2 fruit fly cellular contexts compared by ENCODE assay signal in genomic region chr2L:3100812-3101211, dm6.
A peak's percentile ranks its signal among the peaks of the same experiment; 100 is the strongest.
TF ChIP-seq lines count a peak whose summit lies in the region.

No protein-coding gene starts in this region.

TF ChIP-seq in whole organism, embryonic, 481 proteins besides CTCF, POLR2A, EP300 and RAD21 (continued from another document and continues in another):
- TF ChIP-seq Optix (GFP tag; IDR thresholded peaks at IDR 0.05; lab: Robert Waterston, UW), result peak; percentile 55; the same call in 1 of the 3 replicates
- TF ChIP-seq bowl (GFP tag; IDR thresholded peaks at IDR 0.05; lab: Robert Waterston, UW), result no peak
- peak; percentile 45; the same call in 2 of the 3 replicates for TF ChIP-seq Aef1 (GFP tag; IDR thresholded peaks at IDR 0.05; lab: Robert Waterston, UW)
- no peak for TF ChIP-seq Abd-B (GFP tag; optimal IDR thresholded peaks at IDR 0.05; lab: Kevin White, UChicago)
- TF ChIP-seq NC2β (GFP tag; optimal IDR thresholded peaks at IDR 0.05; lab: Kevin White, UChicago), result peak; percentile 20
- 0 out of 3 replicates have a peak, but pooled peaks have one; percentile 8 for TF ChIP-seq z (GFP tag; IDR thresholded peaks at IDR 0.05; lab: Robert Waterston, UW)
- TF ChIP-seq stc (GFP tag; IDR thresholded peaks at IDR 0.05; lab: Robert Waterston, UW), result peak; percentile 83
- TF ChIP-seq CG11560 (tag; IDR thresholded peaks at IDR 0.05; lab: Robert Waterston, UW), result no peak
- peak in 1 of 2 experiments; percentile 19 for TF ChIP-seq chif (GFP tag; optimal IDR thresholded peaks at IDR 0.05; lab: Kevin White, UChicago)
- peak; percentile 63 for TF ChIP-seq ttk (GFP tag; IDR thresholded peaks at IDR 0.05; lab: Robert Waterston, UW)
- TF ChIP-seq bcd (GFP tag; optimal IDR thresholded peaks at IDR 0.05; lab: Kevin White, UChicago), result peak; percentile 29
- no peak for TF ChIP-seq Lhr (GFP tag; optimal IDR thresholded peaks at IDR 0.05; lab: Kevin White, UChicago)
- TF ChIP-seq Atf6 (GFP tag; IDR thresholded peaks at IDR 0.05; lab: Robert Waterston, UW), result no peak
- no peak for TF ChIP-seq ash1 (GFP tag; optimal IDR thresholded peaks at IDR 0.05; lab: Kevin White, UChicago)
- no peak for TF ChIP-seq sna (GFP tag; IDR thresholded peaks at IDR 0.05; lab: Robert Waterston, UW; ENCODE audit: partially characterized antibody)
- no peak for TF ChIP-seq cg (GFP tag; optimal IDR thresholded peaks at IDR 0.05; lab: Kevin White, UChicago)
- peak; percentile 55; the same call in 1 of the 2 replicates for TF ChIP-seq ranshi (GFP tag; IDR thresholded peaks at IDR 0.05; lab: Robert Waterston, UW)
- TF ChIP-seq tna (GFP tag; IDR thresholded peaks at IDR 0.05; lab: Robert Waterston, UW; ENCODE audit: partially characterized antibody), result no peak
- TF ChIP-seq kay (GFP tag; optimal IDR thresholded peaks at IDR 0.05; lab: Kevin White, UChicago), result no peak
- no peak for TF ChIP-seq zen (tag; optimal IDR thresholded peaks at IDR 0.05; lab: Kevin White, UChicago)
- TF ChIP-seq Sox102F (GFP tag; optimal IDR thresholded peaks at IDR 0.05; lab: Kevin White, UChicago), result peak; percentile 80
- TF ChIP-seq CG6272 (GFP tag; IDR thresholded peaks at IDR 0.05; lab: Robert Waterston, UW), result peak; percentile 31; the same call in 1 of the 2 replicates
- 0 out of 3 replicates have a peak, but pooled peaks have one; percentile 21 for TF ChIP-seq otp (GFP tag; IDR thresholded peaks at IDR 0.05; lab: Robert Waterston, UW)
- peak; percentile 12 for TF ChIP-seq CG15601 (tag; optimal IDR thresholded peaks at IDR 0.05; lab: Kevin White, UChicago)
- no peak for TF ChIP-seq CG4360 (GFP tag; IDR thresholded peaks at IDR 0.05; lab: Robert Waterston, UW)
- peak; percentile 23 for TF ChIP-seq ind (GFP tag; optimal IDR thresholded peaks at IDR 0.05; lab: Kevin White, UChicago)
- peak; percentile 42 for TF ChIP-seq CG15269 (tag; optimal IDR thresholded peaks at IDR 0.05; lab: Kevin White, UChicago)
- TF ChIP-seq CG4820 (GFP tag; optimal IDR thresholded peaks at IDR 0.05; lab: Kevin White, UChicago), result no peak
- TF ChIP-seq Fer3 (tag; optimal IDR thresholded peaks at IDR 0.05; lab: Kevin White, UChicago), result no peak
- no peak for TF ChIP-seq zf30C (GFP tag; optimal IDR thresholded peaks at IDR 0.05; lab: Kevin White, UChicago)
- peak; percentile 75 for TF ChIP-seq Xrp1 (GFP tag; IDR thresholded peaks at IDR 0.05; lab: Robert Waterston, UW)
- TF ChIP-seq Bdp1 (GFP tag; optimal IDR thresholded peaks at IDR 0.05; lab: Kevin White, UChicago), result no peak
- TF ChIP-seq Usf (GFP tag; optimal IDR thresholded peaks at IDR 0.05; lab: Kevin White, UChicago), result no peak
- peak; percentile 40 for TF ChIP-seq CG7556 (GFP tag; optimal IDR thresholded peaks at IDR 0.05; lab: Kevin White, UChicago)
- peak; percentile 5 for TF ChIP-seq CG4707 (GFP tag; optimal IDR thresholded peaks at IDR 0.05; lab: Kevin White, UChicago)
- TF ChIP-seq Dip3 (GFP tag; optimal IDR thresholded peaks at IDR 0.05; lab: Kevin White, UChicago), result no peak
- peak; percentile 83 for TF ChIP-seq vvl (GFP tag; IDR thresholded peaks at IDR 0.05; lab: Robert Waterston, UW)
- TF ChIP-seq Chrac-16 (GFP tag; optimal IDR thresholded peaks at IDR 0.05; lab: Kevin White, UChicago), result no peak
- TF ChIP-seq CG14667 (GFP tag; IDR thresholded peaks at IDR 0.05; lab: Robert Waterston, UW), result peak; percentile 67
- TF ChIP-seq Mrtf (GFP tag; IDR thresholded peaks at IDR 0.05; lab: Robert Waterston, UW), result 0 out of 3 replicates have a peak, but pooled peaks have one; percentile 53
- TF ChIP-seq CG12155 (GFP tag; optimal IDR thresholded peaks at IDR 0.05; lab: Kevin White, UChicago), result no peak
- TF ChIP-seq grn (GFP tag; optimal IDR thresholded peaks at IDR 0.05; lab: Kevin White, UChicago), result no peak
- TF ChIP-seq da (GFP tag; optimal IDR thresholded peaks at IDR 0.05; lab: Kevin White, UChicago), result no peak
- TF ChIP-seq lbe (GFP tag; optimal IDR thresholded peaks at IDR 0.05; lab: Kevin White, UChicago), result no peak
- TF ChIP-seq eve (GFP tag; optimal IDR thresholded peaks at IDR 0.05; lab: Kevin White, UChicago), result peak in 1 of 2 experiments; percentile 76
- peak; percentile 71 for TF ChIP-seq dysf (GFP tag; IDR thresholded peaks at IDR 0.05; lab: Robert Waterston, UW)
- TF ChIP-seq al (GFP tag; IDR thresholded peaks at IDR 0.05; lab: Robert Waterston, UW), result 0 out of 2 replicates have a peak, but pooled peaks have one; percentile 9
- TF ChIP-seq Oli (tag; optimal IDR thresholded peaks at IDR 0.05; lab: Kevin White, UChicago), result peak; percentile 45
- TF ChIP-seq tx (GFP tag; optimal IDR thresholded peaks at IDR 0.05; lab: Kevin White, UChicago), result no peak
- TF ChIP-seq CG17359 (tag; optimal IDR thresholded peaks at IDR 0.05; lab: Kevin White, UChicago), result peak; percentile 61
- peak; percentile 4 for TF ChIP-seq CG14710 (tag; optimal IDR thresholded peaks at IDR 0.05; lab: Kevin White, UChicago)
- TF ChIP-seq H15 (GFP tag; IDR thresholded peaks at IDR 0.05; lab: Robert Waterston, UW), result peak; percentile 48; the same call in 2 of the 3 replicates
- TF ChIP-seq Ada2b (GFP tag; IDR thresholded peaks at IDR 0.05; lab: Robert Waterston, UW), result peak; percentile 39; the same call in 1 of the 2 replicates
- TF ChIP-seq BtbVII (GFP tag; optimal IDR thresholded peaks at IDR 0.05; lab: Kevin White, UChicago), result no peak
- peak; percentile 38 for TF ChIP-seq Asciz (GFP tag; optimal IDR thresholded peaks at IDR 0.05; lab: Kevin White, UChicago)
- no peak for TF ChIP-seq Ets97D (GFP tag; optimal IDR thresholded peaks at IDR 0.05; lab: Kevin White, UChicago)
- TF ChIP-seq so (GFP tag; IDR thresholded peaks at IDR 0.05; lab: Robert Waterston, UW), result no peak
- peak; percentile 40 for TF ChIP-seq az2 (GFP tag; optimal IDR thresholded peaks at IDR 0.05; lab: Kevin White, UChicago)
- TF ChIP-seq CG10565 (GFP tag; optimal IDR thresholded peaks at IDR 0.05; lab: Kevin White, UChicago), result no peak
- TF ChIP-seq Rx (GFP tag; IDR thresholded peaks at IDR 0.05; lab: Robert Waterston, UW), result peak; percentile 13; the same call in 1 of the 2 replicates
- peak; percentile 13 to 54 for TF ChIP-seq Pdp1 (GFP tag; optimal IDR thresholded peaks at IDR 0.05; lab: Kevin White, UChicago)
- peak; percentile 78; the same call in 2 of the 3 replicates for TF ChIP-seq ken (GFP tag; IDR thresholded peaks at IDR 0.05; lab: Robert Waterston, UW)
- peak; percentile 40; the same call in 1 of the 3 replicates for TF ChIP-seq CG7357 (GFP tag; IDR thresholded peaks at IDR 0.05; lab: Robert Waterston, UW)
- peak; percentile 36 for TF ChIP-seq NfI (GFP tag; optimal IDR thresholded peaks at IDR 0.05; lab: Kevin White, UChicago)

TF ChIP-seq in whole organism, prepupa, 60 proteins besides CTCF, POLR2A, EP300 and RAD21 (continued from another document):
- TF ChIP-seq fd85E (GFP tag; optimal IDR thresholded peaks at IDR 0.05; lab: Kevin White, UChicago) (no peak), Sox102F (GFP tag; optimal IDR thresholded peaks at IDR 0.05; lab: Kevin White, UChicago) (no peak), eg (GFP tag; IDR thresholded peaks at IDR 0.05; lab: Robert Waterston, UW) (peak; percentile 64; the same call in 2 of the 3 replicates), CG8119 (GFP tag; IDR thresholded peaks at IDR 0.05; lab: Robert Waterston, UW) (peak; percentile 45; the same call in 2 of the 3 replicates), Hr39 (GFP tag; optimal IDR thresholded peaks at IDR 0.05; lab: Kevin White, UChicago) (no peak), CG9139 (GFP tag; optimal IDR thresholded peaks at IDR 0.05; lab: Kevin White, UChicago) (no peak), Eip78C (GFP tag; lab: Kevin White, UChicago) (peak; percentile 37), CG7368 (GFP tag; optimal IDR thresholded peaks at IDR 0.05; lab: Kevin White, UChicago) (no peak), OdsH (GFP tag; optimal IDR thresholded peaks at IDR 0.05; lab: Kevin White, UChicago) (no peak), CG11902 (GFP tag; optimal IDR thresholded peaks at IDR 0.05; lab: Kevin White, UChicago) (no peak), Lpt (GFP tag; optimal IDR thresholded peaks at IDR 0.05; lab: Kevin White, UChicago) (no peak), Ets96B (tag; optimal IDR thresholded peaks at IDR 0.05; lab: Kevin White, UChicago) (no peak), topi (GFP tag; optimal IDR thresholded peaks at IDR 0.05; lab: Kevin White, UChicago) (no peak), Blimp-1 (GFP tag; optimal IDR thresholded peaks at IDR 0.05; lab: Kevin White, UChicago) (no peak), net (GFP tag; optimal IDR thresholded peaks at IDR 0.05; lab: Kevin White, UChicago) (no peak)
TF ChIP-seq in whole organism, prepupa: peak in this region for 9.
